Worm (Caenorhabditis elegans) whole organism, L3 larva: Measurements from ENCODE around the gene spp-7.

Experiments used
- R02D3.7 ChIP-seq: fragments of 150-350 bp; optimal IDR thresholded peaks from 2 replicates; lab custom pipeline; 2014; ENCODE audit warnings: missing biosample characterization, missing genetic modification characterization
- ZK546.5 ChIP-seq: sonication (generic microtip); optimal IDR thresholded peaks from 2 replicates; lab custom pipeline; 2017; ENCODE audit warnings: missing biosample characterization, missing genetic modification characterization
- aly-2 ChIP-seq: fragments of 150-350 bp; optimal IDR thresholded peaks from 2 replicates; lab custom pipeline; 2014; ENCODE audit warnings: missing biosample characterization, missing genetic modification characterization
- ceh-16 ChIP-seq: sonication (generic microtip); optimal IDR thresholded peaks from 2 replicates; lab custom pipeline; 2017; ENCODE audit warnings: missing biosample characterization, missing genetic modification characterization
- ceh-28 ChIP-seq: fragments of 150-350 bp; optimal IDR thresholded peaks from 2 replicates; lab custom pipeline; 2014; ENCODE audit warnings: missing biosample characterization, missing genetic modification reagents, missing genetic modification characterization
- ceh-82 ChIP-seq: fragments of 150-350 bp; optimal IDR thresholded peaks from 2 replicates; lab custom pipeline; 2014; ENCODE audit warnings: missing biosample characterization, missing genetic modification characterization
- ceh-9 ChIP-seq: sonication (generic microtip); optimal IDR thresholded peaks from 2 replicates; lab custom pipeline; 2018; ENCODE audit warnings: missing biosample characterization, missing genetic modification characterization
- daf-12 ChIP-seq: fragments of 150-350 bp; optimal IDR thresholded peaks from 2 replicates; lab custom pipeline; 2014; ENCODE audit warnings: missing biosample characterization, missing genetic modification reagents, missing genetic modification characterization
- egl-27 ChIP-seq: sonication (generic microtip); optimal IDR thresholded peaks from 4 replicates; lab custom pipeline; 2017; ENCODE audit warnings: missing biosample characterization, missing genetic modification reagents, missing genetic modification characterization
- egl-5 ChIP-seq: fragments of 150-350 bp; optimal IDR thresholded peaks from 2 replicates; lab custom pipeline; 2017; ENCODE audit warnings: missing biosample characterization, missing genetic modification reagents, missing genetic modification characterization, inconsistent platforms
- elt-1 ChIP-seq: fragments of 150-350 bp; optimal IDR thresholded peaks from 2 replicates; lab custom pipeline; 2014; ENCODE audit warnings: missing biosample characterization, missing genetic modification characterization
- elt-2 ChIP-seq: sonication (generic microtip); optimal IDR thresholded peaks from 2 replicates; lab custom pipeline; 2016; ENCODE audit warnings: missing genetic modification reagents, mild to moderate bottlenecking, missing genetic modification characterization, missing compliant biosample characterization
- fkh-10 ChIP-seq: sonication (generic microtip); optimal IDR thresholded peaks from 2 replicates; lab custom pipeline; 2017; ENCODE audit warnings: missing biosample characterization, missing genetic modification reagents, missing genetic modification characterization
- fkh-2 ChIP-seq: fragments of 150-350 bp; optimal IDR thresholded peaks from 2 replicates; lab custom pipeline; 2014; ENCODE audit warnings: missing biosample characterization, missing genetic modification reagents, missing genetic modification characterization
- fos-1 ChIP-seq: fragments of 150-350 bp; optimal IDR thresholded peaks from 2 replicates; lab custom pipeline; 2014; ENCODE audit warnings: missing biosample characterization, missing genetic modification characterization
- jun-1 ChIP-seq: fragments of 150-350 bp; optimal IDR thresholded peaks from 2 replicates; lab custom pipeline; 2014; ENCODE audit warnings: missing biosample characterization, missing genetic modification reagents, missing genetic modification characterization
- lsy-12 ChIP-seq: sonication (generic microtip); optimal IDR thresholded peaks from 2 replicates; lab custom pipeline; 2016; ENCODE audit warnings: mild to moderate bottlenecking, missing genetic modification characterization, missing compliant biosample characterization
- mdl-1 ChIP-seq: fragments of 150-350 bp; optimal IDR thresholded peaks from 2 replicates; lab custom pipeline; 2014; ENCODE audit warnings: missing biosample characterization, missing genetic modification characterization
- mml-1 ChIP-seq: fragments of 150-350 bp; sonication (generic microtip); optimal IDR thresholded peaks from 3 replicates; lab custom pipeline; 2014; ENCODE audit warnings: missing biosample characterization, missing genetic modification characterization
- nfya-1 ChIP-seq: sonication (generic microtip); optimal IDR thresholded peaks from 2 replicates; lab custom pipeline; 2017; ENCODE audit warnings: missing genetic modification characterization, mild to moderate bottlenecking, missing compliant biosample characterization, antibody characterized with exemption, moderate library complexity; ENCODE audit not compliant: insufficient read depth
- nhr-11 ChIP-seq: fragments of 150-350 bp; optimal IDR thresholded peaks from 2 replicates; lab custom pipeline; 2014; ENCODE audit warnings: missing biosample characterization, missing genetic modification characterization
- nhr-12 ChIP-seq: fragments of 150-350 bp; optimal IDR thresholded peaks from 2 replicates; lab custom pipeline; 2014; ENCODE audit warnings: missing biosample characterization, missing genetic modification characterization
- nhr-23 ChIP-seq: fragments of 150-350 bp; optimal IDR thresholded peaks from 2 replicates; lab custom pipeline; 2014; ENCODE audit warnings: missing biosample characterization, missing genetic modification reagents, missing genetic modification characterization
- nhr-237 ChIP-seq: fragments of 150-350 bp; optimal IDR thresholded peaks from 2 replicates; lab custom pipeline; 2014; ENCODE audit warnings: missing biosample characterization, missing genetic modification characterization
- nhr-43 ChIP-seq: sonication (generic microtip); optimal IDR thresholded peaks from 2 replicates; lab custom pipeline; 2016; ENCODE audit warnings: mild to moderate bottlenecking, missing genetic modification characterization, missing compliant biosample characterization; ENCODE audit not compliant: poor library complexity, severe bottlenecking
- nhr-67 ChIP-seq: fragments of 150-350 bp; optimal IDR thresholded peaks from 2 replicates; lab custom pipeline; 2014; ENCODE audit warnings: missing biosample characterization, missing genetic modification characterization
- nhr-77 ChIP-seq: fragments of 150-350 bp; optimal IDR thresholded peaks from 2 replicates; lab custom pipeline; 2014; ENCODE audit warnings: missing biosample characterization, missing genetic modification characterization
- pqm-1 ChIP-seq: fragments of 150-350 bp; optimal IDR thresholded peaks from 2 replicates; lab custom pipeline; 2017; ENCODE audit warnings: missing biosample characterization, missing genetic modification characterization, inconsistent platforms
- sea-2 ChIP-seq: fragments of 150-350 bp; sonication (generic microtip); optimal IDR thresholded peaks from 4 replicates; lab custom pipeline; 2014; ENCODE audit warnings: missing biosample characterization, missing genetic modification reagents, missing genetic modification characterization
- skn-1 ChIP-seq: fragments of 150-350 bp; optimal IDR thresholded peaks from 2 replicates; lab custom pipeline; 2014; ENCODE audit warnings: missing biosample characterization, missing genetic modification characterization
- tbx-2 ChIP-seq: sonication (generic microtip); optimal IDR thresholded peaks from 2 replicates; lab custom pipeline; 2016; ENCODE audit warnings: mild to moderate bottlenecking, missing genetic modification characterization, missing compliant biosample characterization
- unc-39 ChIP-seq: sonication (generic microtip); optimal IDR thresholded peaks from 4 replicates; lab custom pipeline; 2017; ENCODE audit warnings: missing biosample characterization, missing genetic modification characterization
- unc-62 ChIP-seq: fragments of 150-350 bp; sonication (generic microtip); optimal IDR thresholded peaks from 4 replicates; lab custom pipeline; 2014; ENCODE audit warnings: missing biosample characterization, missing genetic modification reagents, missing genetic modification characterization
- zag-1 ChIP-seq: fragments of 150-350 bp; optimal IDR thresholded peaks from 2 replicates; lab custom pipeline; 2014; ENCODE audit warnings: missing biosample characterization, missing genetic modification characterization
- ztf-11 ChIP-seq: fragments of 150-350 bp; optimal IDR thresholded peaks from 2 replicates; lab custom pipeline; 2014; ENCODE audit warnings: missing biosample characterization, missing genetic modification characterization
- ztf-4 ChIP-seq: fragments of 150-350 bp; optimal IDR thresholded peaks from 2 replicates; lab custom pipeline; 2014; ENCODE audit warnings: missing biosample characterization, missing genetic modification characterization

The spp-7 gene

ce11 chrIV:5374946-5375345, 40.6 kb downstream of the spp-7 start:
- TF ChIP-seq aly-2 (tag; lab: Kevin White, UChicago) (no peak), zag-1 (tag; lab: Kevin White, UChicago) (no peak), ZK546.5 (tag; lab: Kevin White, UChicago) (no peak), fkh-10 (no peak), nhr-67 (no peak), egl-27 (tag; lab: Kevin White, UChicago) (no peak), nhr-11 (tag; lab: Kevin White, UChicago) (no peak), mdl-1 (tag; lab: Kevin White, UChicago) (no peak), pqm-1 (tag; lab: Kevin White, UChicago) (no peak), elt-2 (tag; lab: Kevin White, UChicago) (no peak), daf-12 (tag; lab: Kevin White, UChicago) (no peak), sea-2 (GFP tag; lab: Kevin White, UChicago) (no peak), ceh-82 (tag; lab: Kevin White, UChicago) (no peak), egl-5 (no peak), nhr-12 (tag; lab: Kevin White, UChicago) (no peak), ztf-4 (tag; lab: Kevin White, UChicago) (no peak), nhr-77 (no peak), nhr-43 (tag; lab: Kevin White, UChicago) (no peak), elt-1 (tag; lab: Kevin White, UChicago) (no peak)

- no peak for TF ChIP-seq unc-62 (GFP tag; lab: Kevin White, UChicago)
- no peak for TF ChIP-seq ceh-16 (tag; lab: Kevin White, UChicago)
- no peak for TF ChIP-seq egl-5
- TF ChIP-seq sea-2 (GFP tag; lab: Kevin White, UChicago) = no peak
- TF ChIP-seq mml-1 (tag; lab: Kevin White, UChicago) = no peak
- no peak for TF ChIP-seq ceh-9 (tag; lab: Kevin White, UChicago)
- no peak for TF ChIP-seq unc-39 (tag; lab: Kevin White, UChicago)
- peak; percentile 55 for TF ChIP-seq elt-2 (tag; lab: Kevin White, UChicago)
- TF ChIP-seq ceh-28 (tag; lab: Kevin White, UChicago) = peak; percentile 27
- TF ChIP-seq nhr-67 = no peak
- no peak for TF ChIP-seq skn-1 (tag; lab: Kevin White, UChicago)
- TF ChIP-seq jun-1 (tag; lab: Kevin White, UChicago) = no peak
- TF ChIP-seq ztf-4 (tag; lab: Kevin White, UChicago) = no peak
- peak; percentile 13 for TF ChIP-seq nhr-77
- no peak for TF ChIP-seq fkh-2 (tag; lab: Kevin White, UChicago)
- no peak for TF ChIP-seq nfya-1
- TF ChIP-seq fos-1 (tag; lab: Kevin White, UChicago) = peak; percentile 57
- TF ChIP-seq egl-27 (tag; lab: Kevin White, UChicago) = no peak
- TF ChIP-seq, all 47 proteins: peak for 4
These were observed 41.3 kb downstream of the spp-7 start for ce11 chrIV:5374321-5374720.

ce11 chrIV:5370914-5371313, 44.7 kb downstream of the spp-7 start:
- TF ChIP-seq fos-1 (tag; lab: Kevin White, UChicago) = no peak
- peak; percentile 42 for TF ChIP-seq nhr-23 (tag; lab: Kevin White, UChicago)
- TF ChIP-seq elt-2 (tag; lab: Kevin White, UChicago) = no peak
- no peak for TF ChIP-seq tbx-2 (tag; lab: Kevin White, UChicago)
- peak; percentile 40 for TF ChIP-seq nfya-1
- TF ChIP-seq ztf-11 (tag; lab: Kevin White, UChicago) = no peak
- no peak for TF ChIP-seq lsy-12
- no peak for TF ChIP-seq nhr-43 (tag; lab: Kevin White, UChicago)

DNA sequence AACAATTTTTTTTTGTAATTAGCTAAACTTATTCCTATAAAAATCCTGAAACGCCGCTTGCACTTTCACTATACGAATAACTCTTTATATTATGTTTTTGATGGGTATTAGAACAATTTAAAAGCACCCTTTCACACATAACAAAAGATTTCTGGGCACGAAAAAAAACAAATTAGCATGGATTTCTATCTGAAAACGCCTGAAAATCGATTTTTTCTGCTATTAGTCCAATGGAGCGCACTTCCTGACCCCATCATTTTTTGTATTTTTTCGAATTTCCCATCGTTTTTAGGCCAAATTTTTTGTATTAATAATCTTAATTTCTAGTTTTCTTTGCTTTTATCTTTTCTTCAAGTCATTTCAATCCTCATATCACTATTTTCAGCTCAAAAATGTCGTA, 46.2 kb downstream of the spp-7 start, which contains the start of gene F41H10.3:
Gene F41H10.3 (plus strand): TSS at position 388 of the 400 bp plus-strand sequence.
- TF ChIP-seq mdl-1 (tag; lab: Kevin White, UChicago) (no peak), nhr-67 (no peak), egl-5 (no peak), nhr-237 (tag; lab: Kevin White, UChicago) (no peak), unc-39 (tag; lab: Kevin White, UChicago) (no peak), nhr-11 (tag; lab: Kevin White, UChicago) (no peak), R02D3.7 (no peak), lsy-12 (no peak)
- TF ChIP-seq, all 47 proteins: peak for 0
